Worm (Caenorhabditis elegans) whole organism, mixed stage, embryonic: ENCODE results near the gene F49C5.7.

Source experiments
- ceh-83 ChIP-seq: fragments of 200-800 bp; sonication (Bioruptor generic); optimal IDR thresholded peaks from 2 replicates; lab custom pipeline; 2018; ENCODE audit warnings: mild to moderate bottlenecking, missing genetic modification characterization, missing compliant biosample characterization
- cnd-1 ChIP-seq: fragments of 200-800 bp; sonication (Bioruptor generic); optimal IDR thresholded peaks from 2 replicates; lab custom pipeline; 2018; ENCODE audit warnings: mild to moderate bottlenecking, missing genetic modification characterization, missing compliant biosample characterization
- drap-1 ChIP-seq: fragments of 200-800 bp; sonication (Bioruptor generic); optimal IDR thresholded peaks from 3 replicates; lab custom pipeline; 2018; ENCODE audit warnings: mild to moderate bottlenecking, missing genetic modification characterization, missing compliant biosample characterization
- lin-13 ChIP-seq: fragments of 150-350 bp; optimal IDR thresholded peaks from 2 replicates; lab custom pipeline; 2014; ENCODE audit warnings: missing biosample characterization, missing genetic modification characterization
- mab-5 ChIP-seq: fragments of 150-350 bp; optimal IDR thresholded peaks from 2 replicates; lab custom pipeline; 2014; ENCODE audit warnings: missing biosample characterization, missing genetic modification characterization
- mep-1 ChIP-seq: fragments of 150-350 bp; optimal IDR thresholded peaks from 2 replicates; lab custom pipeline; 2017; ENCODE audit warnings: missing biosample characterization, missing genetic modification reagents, missing genetic modification characterization, inconsistent platforms
- mls-2 ChIP-seq: sonication (generic microtip); optimal IDR thresholded peaks from 2 replicates; lab custom pipeline; 2016; ENCODE audit warnings: mild to moderate bottlenecking, missing genetic modification characterization, moderate library complexity, missing compliant biosample characterization
- nhr-12 ChIP-seq: fragments of 150-350 bp; optimal IDR thresholded peaks from 2 replicates; lab custom pipeline; 2014; ENCODE audit warnings: missing biosample characterization, missing genetic modification characterization
- nhr-237 ChIP-seq: fragments of 150-350 bp; optimal IDR thresholded peaks from 2 replicates; lab custom pipeline; 2014; ENCODE audit warnings: missing biosample characterization, missing genetic modification characterization
- pha-4 ChIP-seq: fragments of 150-350 bp; optimal IDR thresholded peaks from 2 replicates; lab custom pipeline; 2018; ENCODE audit warnings: missing biosample characterization, missing genetic modification reagents, missing genetic modification characterization
- snpc-4 ChIP-seq: fragments of 150-350 bp; optimal IDR thresholded peaks from 2 replicates; lab custom pipeline; 2014; ENCODE audit warnings: missing biosample characterization, missing genetic modification characterization
- sptf-1 ChIP-seq: sonication (generic microtip); optimal IDR thresholded peaks from 2 replicates; lab custom pipeline; 2017; ENCODE audit warnings: mild to moderate bottlenecking, missing genetic modification characterization, moderate library complexity, missing compliant biosample characterization
- unc-62 ChIP-seq: fragments of 150-350 bp; optimal IDR thresholded peaks from 2 replicates; lab custom pipeline; 2014; ENCODE audit warnings: missing biosample characterization, missing genetic modification reagents, missing genetic modification characterization
- ztf-11 ChIP-seq: fragments of 150-350 bp; optimal IDR thresholded peaks from 2 replicates; lab custom pipeline; 2014; ENCODE audit warnings: missing biosample characterization, missing genetic modification characterization

ce11 chrII:12547547-12547946, 18.4 kb upstream of the F49C5.7 start, which contains the start of gene F49C5.16:
- TF ChIP-seq cnd-1 (no peak), snpc-4 (no peak), ceh-83 (GFP tag; lab: Kevin White, UChicago) (no peak), mls-2 (tag; lab: Kevin White, UChicago) (no peak), nhr-237 (tag; lab: Kevin White, UChicago) (no peak), pha-4 (tag; lab: Kevin White, UChicago) (no peak), sptf-1 (tag; lab: Kevin White, UChicago) (no peak), ztf-11 (tag; lab: Kevin White, UChicago) (no peak), mab-5 (no peak), drap-1 (GFP tag; lab: Kevin White, UChicago) (no peak), unc-62 (GFP tag; lab: Kevin White, UChicago) (no peak), mep-1 (tag; lab: Kevin White, UChicago) (no peak), lin-13 (no peak), nhr-12 (tag; lab: Kevin White, UChicago) (no peak)
